Worm (Caenorhabditis elegans) whole organism, late embryonic: Measurements from ENCODE around the gene ell-1.

ENCODE experiments used
- K02D7.2 ChIP-seq: sonication (generic microtip); optimal IDR thresholded peaks from 2 replicates; lab custom pipeline; 2017; ENCODE audit warnings: mild to moderate bottlenecking, missing genetic modification characterization, missing compliant biosample characterization
- ceh-9 ChIP-seq: sonication (generic microtip); optimal IDR thresholded peaks from 2 replicates; lab custom pipeline; 2016; ENCODE audit warnings: mild to moderate bottlenecking, missing genetic modification characterization, inconsistent platforms, missing compliant biosample characterization
- ets-4 ChIP-seq: sonication (generic microtip); optimal IDR thresholded peaks from 2 replicates; lab custom pipeline; 2016; ENCODE audit warnings: missing genetic modification characterization, missing compliant biosample characterization
- fkh-10 ChIP-seq: fragments of 150-350 bp; optimal IDR thresholded peaks from 2 replicates; lab custom pipeline; 2014; ENCODE audit warnings: missing biosample characterization, missing genetic modification reagents, missing genetic modification characterization
- hlh-30 ChIP-seq: sonication (generic microtip); optimal IDR thresholded peaks from 2 replicates; lab custom pipeline; 2017; ENCODE audit warnings: antibody characterized with exemption, missing genetic modification characterization, missing compliant biosample characterization; ENCODE audit not compliant: insufficient read depth
- hlh-6 ChIP-seq: sonication (generic microtip); optimal IDR thresholded peaks from 2 replicates; lab custom pipeline; 2016; ENCODE audit warnings: missing genotype, missing genetic modification characterization, missing compliant biosample characterization
- pag-3 ChIP-seq: sonication (generic microtip); optimal IDR thresholded peaks from 2 replicates; lab custom pipeline; 2016; ENCODE audit warnings: missing compliant biosample characterization, missing genetic modification characterization, borderline replicate concordance
- pha-2 ChIP-seq: sonication (generic microtip); optimal IDR thresholded peaks from 2 replicates; lab custom pipeline; 2017; ENCODE audit warnings: mild to moderate bottlenecking, missing genetic modification characterization, missing compliant biosample characterization
- tbx-7 ChIP-seq: sonication (generic microtip); optimal IDR thresholded peaks from 2 replicates; lab custom pipeline; 2016; ENCODE audit warnings: missing genotype, missing genetic modification characterization, missing compliant biosample characterization

DNA sequence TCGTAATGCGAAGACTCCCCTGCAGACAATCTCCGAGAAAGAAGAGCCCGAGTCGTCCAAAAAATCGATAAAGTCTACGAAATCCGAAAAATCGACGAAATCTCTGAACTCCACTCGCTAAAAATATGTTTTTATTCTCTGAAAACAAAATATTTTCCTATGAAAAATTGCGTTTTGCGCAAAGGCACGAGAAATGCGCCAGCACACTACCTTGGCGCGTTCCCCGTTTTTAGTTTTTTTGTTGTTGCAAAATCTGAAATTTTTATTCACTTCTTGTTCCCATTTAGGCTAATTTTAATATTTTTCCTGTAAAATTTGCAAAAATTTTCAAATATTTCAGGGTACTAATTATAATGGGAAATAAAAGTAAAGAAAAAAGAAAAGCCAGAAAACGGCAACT lies 33.7 kb upstream of the ell-1 start, which contains the start of gene F55F10.1:
- TF ChIP-seq K02D7.2 (tag; lab: Kevin White, UChicago) (no peak), tbx-7 (tag; lab: Kevin White, UChicago) (no peak), fkh-10 (no peak), hlh-30 (tag; lab: Kevin White, UChicago) (no peak), pag-3 (tag; lab: Kevin White, UChicago) (no peak), hlh-6 (tag; lab: Kevin White, UChicago) (no peak), ceh-9 (tag; lab: Kevin White, UChicago) (no peak), ets-4 (no peak), pha-2 (tag; lab: Kevin White, UChicago) (no peak)
